Worm (Caenorhabditis elegans) whole organism, L4/young adult: ENCODE results near the gene ZC21.10.

Source experiments
- W03F9.2 ChIP-seq: fragments of 150-350 bp; optimal IDR thresholded peaks from 2 replicates; lab custom pipeline; 2014; ENCODE audit warnings: missing biosample characterization, missing genetic modification characterization
- dao-5 ChIP-seq: sonication (generic microtip); optimal IDR thresholded peaks from 2 replicates; lab custom pipeline; 2016; ENCODE audit warnings: missing genotype, missing genetic modification characterization, moderate library complexity, missing compliant biosample characterization
- him-1 ChIP-seq: sonication (generic microtip); optimal IDR thresholded peaks from 2 replicates; lab custom pipeline; 2016; ENCODE audit warnings: missing genotype, missing genetic modification reagents, missing genetic modification characterization, missing compliant biosample characterization

The ZC21.10 gene

DNA sequence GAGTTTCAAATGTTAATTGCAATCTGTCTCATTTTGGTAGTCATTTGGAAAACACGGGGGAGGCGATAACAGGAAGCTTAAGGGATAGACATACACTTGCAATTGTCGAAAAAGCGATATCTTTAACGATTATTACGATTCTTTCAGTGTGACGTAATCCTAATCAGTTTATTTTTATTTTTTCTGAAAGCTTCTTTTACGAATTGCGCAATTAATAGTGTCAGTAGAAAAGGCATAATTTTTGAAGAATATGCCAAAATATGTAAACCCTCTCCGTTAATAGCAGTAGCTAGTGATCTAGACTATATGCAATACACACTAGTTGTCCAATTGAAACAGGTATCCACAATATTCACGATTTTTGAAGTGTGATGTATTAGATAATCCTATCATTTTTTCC lies 30.5 kb downstream of the ZC21.10 start:
- TF ChIP-seq W03F9.2, result no peak
- TF ChIP-seq him-1 (tag; lab: Kevin White, UChicago), result no peak
- TF ChIP-seq dao-5, result no peak

DNA sequence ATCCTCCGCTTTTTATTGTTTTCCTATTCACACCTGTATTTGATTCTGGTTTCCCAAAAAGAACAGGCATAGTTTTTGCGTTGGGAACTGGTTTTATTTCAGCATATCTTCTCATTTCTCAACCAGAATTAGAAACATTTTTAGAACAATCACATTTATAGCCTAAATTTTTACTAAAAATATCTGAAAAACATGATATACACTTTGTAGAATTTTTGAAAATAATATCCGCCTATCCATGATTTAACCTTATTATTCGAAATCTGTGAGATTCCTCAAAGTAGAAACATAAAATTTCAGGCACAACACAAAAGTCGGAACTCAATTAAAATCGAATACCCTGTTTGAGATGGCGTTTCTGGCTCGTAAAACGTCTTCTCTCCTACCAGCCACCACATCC lies 31.0 kb downstream of the ZC21.10 start, which contains the start of gene acdh-6:
Gene acdh-6, plus strand, starts transcription at position 301 of the 400 bp plus-strand sequence.
- no peak for TF ChIP-seq him-1 (tag; lab: Kevin White, UChicago)
- no peak for TF ChIP-seq dao-5
- TF ChIP-seq W03F9.2, result no peak

DNA sequence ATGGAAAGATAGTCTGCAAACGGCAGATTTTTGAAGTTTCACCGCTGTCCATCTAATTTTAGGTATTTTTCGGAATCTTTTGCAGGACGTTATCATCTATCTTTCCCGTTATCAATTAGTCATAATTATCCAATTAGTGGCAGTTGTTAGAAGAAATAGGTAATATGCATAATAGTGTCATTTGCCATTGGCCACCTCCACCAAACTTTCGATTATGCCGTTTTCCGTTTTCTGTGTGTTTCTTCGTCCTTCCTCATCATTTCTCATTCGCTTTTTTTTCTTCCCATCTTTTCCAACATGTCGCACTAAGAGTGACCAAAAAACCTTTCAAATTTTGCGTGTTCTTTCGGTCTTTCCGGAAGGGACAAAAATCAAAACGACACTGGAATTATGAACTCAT lies 34.5 kb downstream of the ZC21.10 start:
- TF ChIP-seq dao-5 (no peak), W03F9.2 (no peak), him-1 (tag; lab: Kevin White, UChicago) (no peak)

DNA sequence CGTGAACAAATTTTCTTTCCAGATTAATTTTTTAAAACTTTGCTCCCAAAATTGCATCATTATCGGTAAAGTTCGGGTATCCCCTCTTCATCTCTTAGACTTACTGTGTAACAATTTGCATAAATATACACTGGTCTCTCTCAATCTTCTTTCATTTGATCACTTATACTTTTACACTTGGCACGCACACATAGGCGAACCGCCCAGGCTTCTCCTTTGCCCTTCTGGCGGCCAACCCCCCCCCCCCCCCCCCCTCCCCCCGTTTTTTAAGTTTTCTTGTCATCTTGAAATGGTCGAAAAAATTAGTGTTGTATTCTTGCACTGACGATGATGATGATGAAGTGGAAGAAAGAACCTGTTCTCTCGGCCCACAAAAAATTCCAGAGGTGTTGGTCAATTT lies 40.4 kb downstream of the ZC21.10 start:
- no peak for TF ChIP-seq him-1 (tag; lab: Kevin White, UChicago)

DNA sequence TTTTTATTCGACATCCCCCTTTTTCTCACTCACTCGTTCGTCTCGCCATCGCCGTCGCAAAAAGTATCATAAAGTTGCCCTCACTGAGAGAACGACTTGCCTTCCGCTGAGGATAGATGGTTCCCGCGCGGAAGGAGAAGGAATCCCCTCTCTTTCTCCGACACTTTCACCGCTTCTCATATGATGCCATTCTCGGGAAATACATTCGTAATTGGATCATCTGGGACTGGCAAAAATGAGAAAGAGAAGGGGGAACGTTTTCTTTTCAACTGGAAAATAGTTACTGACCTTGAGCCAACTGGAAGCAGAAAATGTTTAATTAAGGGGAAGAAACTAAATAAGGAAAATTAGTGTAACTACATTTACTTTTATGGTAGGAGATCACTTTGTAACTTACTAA lies 42.0 kb downstream of the ZC21.10 start:
- TF ChIP-seq him-1 (tag; lab: Kevin White, UChicago), result no peak
- TF ChIP-seq dao-5, result no peak
- TF ChIP-seq W03F9.2, result no peak

DNA sequence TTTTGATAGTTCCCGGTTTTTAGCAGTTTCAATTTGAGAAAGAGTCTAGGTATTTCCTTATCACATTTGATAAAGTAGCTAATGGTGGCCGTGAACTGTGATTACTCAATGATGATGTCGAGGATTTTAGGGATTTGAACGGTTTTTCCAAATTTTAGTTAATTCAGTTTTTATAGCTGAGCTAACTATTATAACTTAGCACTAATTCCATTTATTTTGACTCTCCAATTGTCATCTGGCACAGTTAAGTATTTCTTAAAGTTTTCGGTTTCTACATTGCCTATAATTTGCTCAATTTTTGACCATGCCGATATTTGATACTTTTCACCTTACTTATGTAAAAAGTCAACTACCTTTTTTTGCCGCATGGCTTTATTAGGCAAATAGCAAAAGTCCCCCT lies 43.4 kb downstream of the ZC21.10 start:
- TF ChIP-seq W03F9.2 (no peak), dao-5 (no peak), him-1 (tag; lab: Kevin White, UChicago) (no peak)

DNA sequence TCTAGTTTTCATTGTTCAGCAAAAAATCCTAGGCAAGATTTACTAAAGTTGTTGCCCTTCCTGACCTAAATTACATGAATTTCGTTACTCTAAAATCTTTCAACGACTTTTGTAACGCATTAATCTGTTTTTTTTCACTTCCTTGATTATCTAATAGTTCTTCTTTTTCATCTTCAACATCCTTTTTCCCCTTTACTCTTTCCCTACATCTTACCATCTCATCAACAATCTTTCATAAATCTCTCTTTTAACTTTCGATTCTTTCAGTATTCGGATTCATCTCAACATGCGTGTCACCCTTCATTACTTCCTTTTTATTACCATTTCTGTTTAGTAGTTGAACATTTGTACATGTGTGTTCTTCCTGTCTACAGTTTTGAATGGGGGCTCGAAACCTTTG lies 44.0 kb downstream of the ZC21.10 start:
- TF ChIP-seq dao-5 (no peak), W03F9.2 (no peak), him-1 (tag; lab: Kevin White, UChicago) (no peak)

DNA sequence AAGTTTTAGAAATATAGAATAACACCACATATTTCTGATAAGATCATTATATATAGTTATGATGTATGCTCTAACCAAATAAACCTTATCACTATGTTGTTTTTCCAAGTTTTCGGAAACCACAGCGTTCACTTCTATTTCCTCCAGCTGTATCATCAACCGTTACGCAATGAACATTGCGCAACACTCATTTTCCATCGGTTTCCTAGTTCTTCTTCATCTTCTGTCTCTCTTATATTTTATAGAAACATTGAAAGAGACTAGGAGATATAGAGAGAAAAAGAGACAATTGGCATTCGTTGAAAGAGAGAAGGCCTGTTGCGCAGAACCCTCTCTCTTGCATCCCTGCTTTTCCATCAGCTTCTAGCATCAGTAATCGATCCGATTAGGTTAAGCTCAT lies 44.4 kb downstream of the ZC21.10 start:
- TF ChIP-seq dao-5 (no peak), him-1 (tag; lab: Kevin White, UChicago) (no peak), W03F9.2 (no peak)

DNA sequence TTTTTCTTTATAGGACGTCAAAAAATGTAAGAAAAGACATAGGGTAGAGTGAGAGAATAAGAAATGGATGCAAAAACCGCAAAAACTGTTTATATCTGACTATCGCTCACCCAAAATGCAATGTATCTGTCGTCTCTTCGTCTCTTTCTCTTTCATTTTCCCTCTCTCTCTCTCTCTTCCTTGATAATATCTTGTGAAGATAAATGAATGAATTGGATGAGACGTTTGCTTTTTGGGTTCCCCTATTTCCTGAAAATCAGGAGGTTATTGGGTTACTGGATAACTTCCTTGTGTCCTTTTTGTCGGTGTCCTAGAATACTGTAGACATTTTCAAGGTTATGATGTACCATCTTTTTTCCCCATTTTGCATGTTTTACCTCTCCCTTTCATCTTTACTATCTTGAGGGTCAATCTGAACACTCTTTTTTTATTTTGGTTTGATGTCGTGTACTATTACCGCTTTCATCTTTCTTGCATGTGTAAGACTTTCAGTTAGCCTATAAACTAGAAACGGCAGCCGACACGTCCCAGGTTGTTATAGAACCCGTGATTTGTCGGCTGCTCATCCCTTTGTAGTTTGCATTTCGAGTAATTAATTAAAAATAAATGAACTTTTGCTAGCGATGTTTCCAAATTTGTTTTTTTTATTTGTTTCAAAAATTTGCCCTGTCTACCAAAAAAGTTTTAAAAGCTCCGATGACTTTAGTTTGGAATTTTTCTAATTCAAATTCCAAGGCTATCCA lies 45.7 kb downstream of the ZC21.10 start:
- TF ChIP-seq W03F9.2, result no peak
- no peak for TF ChIP-seq him-1 (tag; lab: Kevin White, UChicago)
- no peak for TF ChIP-seq dao-5

DNA sequence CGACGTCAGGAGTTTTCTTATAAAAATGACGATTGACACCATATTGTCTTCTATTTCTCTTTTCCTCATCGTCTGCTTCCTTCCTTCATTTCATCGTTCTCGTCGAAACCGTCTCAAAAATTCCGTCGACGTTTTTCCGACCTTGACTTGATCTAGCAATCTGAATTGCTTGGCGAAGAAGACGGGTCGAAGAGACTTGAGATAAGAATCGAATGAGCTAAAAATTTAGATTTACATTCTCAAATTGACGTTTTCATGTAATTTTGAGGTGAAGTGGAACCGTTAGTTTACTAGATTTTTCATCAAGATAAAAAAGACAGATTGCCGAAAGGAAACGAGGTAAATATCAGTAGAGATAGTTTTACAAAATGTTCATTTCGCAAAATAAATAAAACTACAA lies 47.7 kb downstream of the ZC21.10 start:
- TF ChIP-seq dao-5 (no peak), him-1 (tag; lab: Kevin White, UChicago) (no peak), W03F9.2 (no peak)

DNA sequence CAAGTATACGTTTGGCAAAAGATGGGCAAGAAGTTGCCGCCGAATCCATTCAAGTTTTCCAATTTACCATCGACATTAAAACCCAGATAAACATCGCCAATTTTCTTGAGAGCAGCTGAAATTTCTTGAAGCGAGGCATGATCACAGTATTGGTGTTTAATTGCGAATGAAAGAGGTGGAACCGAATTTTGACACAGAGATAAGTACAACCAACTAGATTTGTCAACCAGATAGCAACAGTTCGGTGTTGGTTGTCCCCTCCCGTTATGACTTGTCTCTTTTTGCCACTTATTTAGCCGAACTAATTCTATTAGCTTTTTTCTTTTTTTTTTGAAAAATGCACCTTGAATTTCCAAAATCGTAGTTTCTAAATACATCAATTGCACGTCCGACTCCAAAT lies 48.5 kb downstream of the ZC21.10 start:
- TF ChIP-seq him-1 (tag; lab: Kevin White, UChicago) (no peak), dao-5 (no peak), W03F9.2 (no peak)

DNA sequence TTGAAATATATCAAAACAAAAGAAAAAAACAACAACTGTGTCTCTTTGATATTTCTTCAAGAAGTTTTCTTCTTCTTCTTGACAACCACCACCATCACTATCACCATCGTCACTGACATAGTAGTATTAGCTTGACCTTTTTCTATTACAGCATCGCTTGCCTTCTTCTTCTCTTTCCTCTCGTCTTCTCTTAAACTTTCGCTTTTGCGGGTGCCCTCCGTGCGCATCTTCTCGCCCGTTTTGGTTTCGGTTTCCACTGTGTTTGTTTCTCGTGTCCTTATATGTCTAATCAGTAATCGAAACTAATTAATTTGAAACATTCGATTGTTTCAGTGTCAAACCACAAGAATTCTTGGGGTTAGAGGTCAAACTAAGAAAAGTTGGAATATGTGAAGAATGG lies 49.5 kb downstream of the ZC21.10 start:
- no peak for TF ChIP-seq him-1 (tag; lab: Kevin White, UChicago)
- no peak for TF ChIP-seq dao-5

DNA sequence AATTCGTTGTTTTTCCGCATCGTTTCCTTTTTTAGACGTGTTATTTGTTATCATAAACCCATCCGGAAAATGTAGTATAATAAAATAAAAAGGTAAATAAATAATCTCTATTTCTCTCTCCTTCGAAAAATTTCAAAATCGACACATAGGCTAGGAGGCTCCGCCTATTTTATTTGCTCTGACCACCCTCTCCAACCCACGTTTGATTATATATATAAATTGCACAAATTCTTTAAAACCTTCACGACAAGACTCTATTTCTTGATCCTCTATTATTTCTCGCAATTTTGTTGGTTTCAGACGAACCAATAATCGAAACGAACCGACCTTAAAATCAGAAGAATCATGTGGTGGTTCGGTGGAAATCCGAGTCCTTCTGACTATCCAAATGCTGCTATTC lies 50.9 kb downstream of the ZC21.10 start, which contains the start of gene doxa-1:
Gene doxa-1, plus strand, starts transcription at position 301 of the 400 bp plus-strand sequence.
- TF ChIP-seq W03F9.2 (no peak), dao-5 (no peak), him-1 (tag; lab: Kevin White, UChicago) (no peak)
